Fruit fly (Drosophila melanogaster) whole organism, adult: ENCODE results near the gene Lrrk.

Experiments used
- CG11617 ChIP-seq: fragments of 200-800 bp; sonication (Bioruptor generic); optimal IDR thresholded peaks from 2 replicates; lab custom pipeline; 2017; ENCODE audit warnings: mild to moderate bottlenecking, missing biosample characterization, missing genetic modification reagents, missing genetic modification characterization
- CG12768 ChIP-seq: fragments of 200-800 bp; sonication (Bioruptor generic); optimal IDR thresholded peaks from 2 replicates; lab custom pipeline; 2017; ENCODE audit warnings: missing biosample characterization, missing genetic modification characterization, mild to moderate bottlenecking, moderate library complexity, missing genetic modification reagents
- CG14711 ChIP-seq: fragments of 200-800 bp; sonication (Bioruptor generic); optimal IDR thresholded peaks from 2 replicates; lab custom pipeline; 2018; ENCODE audit warnings: missing biosample characterization, mild to moderate bottlenecking, missing genetic modification characterization, moderate library complexity
- CG1620 ChIP-seq: fragments of 200-800 bp; sonication (Bioruptor generic); optimal IDR thresholded peaks from 2 replicates; lab custom pipeline; 2016; ENCODE audit warnings: missing biosample characterization, missing genetic modification characterization
- CG33017 ChIP-seq: fragments of 200-800 bp; sonication (Bioruptor generic); optimal IDR thresholded peaks from 2 replicates; lab custom pipeline; 2018; ENCODE audit warnings: missing biosample characterization, mild to moderate bottlenecking, missing genetic modification characterization, moderate library complexity
- CG5204 ChIP-seq: fragments of 200-800 bp; sonication (Bioruptor generic); optimal IDR thresholded peaks from 2 replicates; lab custom pipeline; 2016; ENCODE audit warnings: missing biosample characterization, missing genetic modification characterization
- CG7045 ChIP-seq: fragments of 200-800 bp; sonication (Bioruptor generic); optimal IDR thresholded peaks from 2 replicates; lab custom pipeline; 2017; ENCODE audit warnings: missing biosample characterization, mild to moderate bottlenecking, missing genetic modification characterization
- CG7101 ChIP-seq: fragments of 200-800 bp; sonication (Bioruptor generic); optimal IDR thresholded peaks from 2 replicates; lab custom pipeline; 2018; ENCODE audit warnings: missing biosample characterization, mild to moderate bottlenecking, missing genetic modification characterization, moderate library complexity
- Clk ChIP-seq: fragments of 200-800 bp; sonication (Bioruptor generic); optimal IDR thresholded peaks from 2 replicates; lab custom pipeline; 2017; ENCODE audit warnings: missing biosample characterization, missing genetic modification characterization
- Crg-1 ChIP-seq: fragments of 200-800 bp; sonication (Bioruptor generic); optimal IDR thresholded peaks from 2 replicates; lab custom pipeline; 2016; ENCODE audit warnings: missing biosample characterization, missing genetic modification characterization
- Hr96 ChIP-seq: fragments of 200-800 bp; sonication (Bioruptor generic); optimal IDR thresholded peaks from 2 replicates; lab custom pipeline; 2016; ENCODE audit warnings: missing biosample characterization, missing genetic modification characterization
- Mnt ChIP-seq: fragments of 200-800 bp; sonication (Bioruptor generic); optimal IDR thresholded peaks from 2 replicates; lab custom pipeline; 2016; ENCODE audit warnings: missing biosample characterization, mild to moderate bottlenecking, missing genetic modification characterization
- bab1 ChIP-seq: fragments of 200-800 bp; sonication (Bioruptor generic); optimal IDR thresholded peaks from 3 replicates; lab custom pipeline; 2019; ENCODE audit warnings: missing biosample characterization, mild to moderate bottlenecking, missing genetic modification characterization, moderate library complexity
- cic ChIP-seq: fragments of 200-800 bp; sonication (Bioruptor generic); optimal IDR thresholded peaks from 2 replicates; lab custom pipeline; 2017; ENCODE audit warnings: missing biosample characterization, mild to moderate bottlenecking, missing genetic modification characterization, moderate library complexity
- cnc ChIP-seq, 2 experiments: fragments of >200 bp; optimal IDR thresholded peaks; 2 replicates each; lab custom pipeline; 2017
- kay ChIP-seq: fragments of 200-800 bp; sonication (Bioruptor generic); peaks from one replicate; lab custom pipeline; 2016; ENCODE audit warnings: missing biosample characterization, missing genetic modification characterization, borderline replicate concordance
- ovo ChIP-seq: fragments of 200-800 bp; sonication (Bioruptor generic); optimal IDR thresholded peaks from 2 replicates; lab custom pipeline; 2016; ENCODE audit warnings: missing biosample characterization, missing genetic modification characterization
- pad ChIP-seq: fragments of 200-800 bp; sonication (Bioruptor generic); optimal IDR thresholded peaks from 3 replicates; lab custom pipeline; 2017; ENCODE audit warnings: missing biosample characterization, missing genetic modification characterization, mild to moderate bottlenecking, moderate library complexity, missing genetic modification reagents
- tj ChIP-seq: fragments of 200-800 bp; sonication (Bioruptor generic); optimal IDR thresholded peaks from 3 replicates; lab custom pipeline; 2017; ENCODE audit warnings: missing biosample characterization, mild to moderate bottlenecking, missing genetic modification characterization, moderate library complexity
- toe ChIP-seq: fragments of 200-800 bp; sonication (Bioruptor generic); optimal IDR thresholded peaks from 2 replicates; lab custom pipeline; 2016; ENCODE audit warnings: missing biosample characterization, missing genetic modification characterization

Gene Lrrk

DNA sequence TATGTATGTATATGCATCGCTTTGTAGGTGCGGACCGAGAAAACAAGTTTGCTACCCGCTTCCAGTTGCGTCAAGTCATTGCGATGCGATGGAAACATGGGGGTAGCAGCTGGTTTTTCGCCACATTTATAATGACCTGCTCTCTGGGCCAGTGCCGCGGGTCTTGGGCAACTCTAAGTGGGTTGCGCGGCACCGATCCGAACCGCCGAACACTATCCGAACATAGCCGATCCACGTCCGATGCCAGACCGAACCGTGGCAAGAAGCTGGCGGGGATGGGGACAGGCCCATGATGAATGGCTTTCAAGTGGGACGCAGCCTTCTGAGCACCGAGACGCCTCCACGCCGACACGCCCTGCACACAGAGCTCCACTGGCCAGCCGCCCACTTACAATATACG, 31.2 kb upstream of the Lrrk start:
- TF ChIP-seq Hr96 (GFP tag; lab: Kevin White, UChicago) (no peak), Clk (GFP tag; lab: Kevin White, UChicago) (no peak)

DNA sequence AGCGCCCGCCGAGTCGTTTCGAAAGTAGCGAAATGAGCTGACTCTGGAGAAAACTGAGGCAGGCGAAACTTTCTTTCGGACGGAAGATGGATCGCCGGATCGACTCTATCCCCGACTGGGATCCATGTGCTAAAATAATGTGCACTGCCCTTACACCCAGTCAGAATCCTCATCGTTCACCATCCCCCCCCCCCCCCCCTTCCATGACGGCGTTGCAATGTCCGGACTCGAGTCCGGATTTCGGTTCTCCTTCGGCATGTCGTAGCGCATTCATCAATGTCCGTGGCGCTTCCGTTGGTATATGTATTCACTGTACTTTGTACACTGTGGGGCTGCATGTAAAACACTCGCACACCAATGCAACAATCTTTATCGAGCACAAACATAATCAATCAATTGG, 30.2 kb upstream of the Lrrk start:
- TF ChIP-seq cnc (optimal IDR thresholded peaks at IDR 0.05; lab: Kevin White, UChicago) (no peak), kay (GFP tag; lab: Kevin White, UChicago) (no peak), cic (GFP tag; lab: Kevin White, UChicago) (no peak), bab1 (GFP tag; lab: Kevin White, UChicago) (no peak), Crg-1 (no peak), CG5204 (GFP tag; lab: Kevin White, UChicago) (no peak), CG11617 (GFP tag; lab: Kevin White, UChicago) (no peak), Mnt (GFP tag; lab: Kevin White, UChicago) (no peak), Clk (GFP tag; lab: Kevin White, UChicago) (no peak), CG12768 (GFP tag; lab: Kevin White, UChicago) (no peak), Hr96 (GFP tag; lab: Kevin White, UChicago) (no peak)

DNA sequence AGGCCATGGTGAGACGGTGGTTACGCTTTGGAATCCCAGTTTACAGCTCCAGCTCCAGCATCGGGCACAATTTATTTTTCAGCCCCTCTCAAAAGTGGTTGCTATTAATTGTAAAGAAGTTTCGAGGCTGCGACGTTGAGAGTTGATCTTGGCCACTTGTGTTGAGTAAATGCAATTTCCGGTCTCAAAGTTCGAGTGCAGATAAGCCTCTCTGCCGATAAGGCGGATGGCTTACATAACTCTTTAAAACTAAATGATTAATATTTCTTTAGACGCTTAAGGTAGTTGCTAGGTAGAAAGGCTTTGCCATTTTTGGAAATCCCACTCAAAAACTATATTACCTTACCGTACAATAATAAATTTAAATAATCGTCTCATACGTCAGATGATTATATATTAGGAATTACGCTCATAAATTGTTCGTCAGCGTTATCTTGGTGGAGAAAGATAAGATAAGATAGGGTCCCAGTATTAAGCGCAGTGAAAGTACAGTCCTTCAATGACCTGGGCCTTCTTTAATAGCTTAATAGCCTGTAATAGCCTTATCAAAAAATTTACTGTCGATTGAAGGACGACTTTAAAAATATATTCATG, 29.6 kb upstream of the Lrrk start:
- TF ChIP-seq kay (GFP tag; lab: Kevin White, UChicago): peak; percentile 78
- TF ChIP-seq CG1620: no peak
- no peak for TF ChIP-seq CG7101 (tag; lab: Kevin White, UChicago)
- no peak for TF ChIP-seq cic (GFP tag; lab: Kevin White, UChicago)
- TF ChIP-seq CG14711: no peak
- TF ChIP-seq bab1 (GFP tag; lab: Kevin White, UChicago): no peak
- TF ChIP-seq CG12768 (GFP tag; lab: Kevin White, UChicago): no peak
- TF ChIP-seq Clk (GFP tag; lab: Kevin White, UChicago): no peak
- TF ChIP-seq CG7045 (GFP tag; lab: Kevin White, UChicago): no peak
- TF ChIP-seq cnc (optimal IDR thresholded peaks at IDR 0.05; lab: Kevin White, UChicago): no peak
- TF ChIP-seq toe (GFP tag; lab: Kevin White, UChicago): no peak
- no peak for TF ChIP-seq Crg-1
- TF ChIP-seq CG33017 (tag; lab: Kevin White, UChicago): peak; percentile 25
- TF ChIP-seq pad: no peak
- peak; percentile 32 for TF ChIP-seq CG5204 (GFP tag; lab: Kevin White, UChicago)

DNA sequence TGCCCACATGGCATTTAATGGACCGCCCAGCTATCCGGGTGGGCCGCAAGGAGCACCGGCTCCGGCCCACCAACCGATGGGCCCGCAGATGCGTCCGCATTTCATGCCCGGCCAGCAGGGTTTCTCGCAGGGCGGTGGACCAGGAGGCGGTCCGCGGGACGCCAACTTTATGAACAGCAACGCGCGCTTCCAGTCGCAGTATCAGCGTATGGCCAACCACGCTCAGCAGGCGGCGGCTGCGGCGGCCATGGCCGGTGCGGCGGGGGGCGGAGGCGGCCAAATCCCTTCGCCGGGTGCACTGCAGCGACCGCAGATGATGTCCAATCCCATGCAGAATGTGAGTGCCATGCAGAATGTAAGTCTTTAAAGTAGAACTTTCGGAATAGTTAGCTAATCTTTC, 27.1 kb upstream of the Lrrk start:
- TF ChIP-seq CG14711 (no peak), toe (GFP tag; lab: Kevin White, UChicago) (no peak), CG7101 (tag; lab: Kevin White, UChicago) (no peak), cic (GFP tag; lab: Kevin White, UChicago) (no peak), bab1 (GFP tag; lab: Kevin White, UChicago) (no peak), CG33017 (tag; lab: Kevin White, UChicago) (no peak), CG7045 (GFP tag; lab: Kevin White, UChicago) (no peak), CG5204 (GFP tag; lab: Kevin White, UChicago) (no peak), pad (no peak), Clk (GFP tag; lab: Kevin White, UChicago) (no peak)

DNA sequence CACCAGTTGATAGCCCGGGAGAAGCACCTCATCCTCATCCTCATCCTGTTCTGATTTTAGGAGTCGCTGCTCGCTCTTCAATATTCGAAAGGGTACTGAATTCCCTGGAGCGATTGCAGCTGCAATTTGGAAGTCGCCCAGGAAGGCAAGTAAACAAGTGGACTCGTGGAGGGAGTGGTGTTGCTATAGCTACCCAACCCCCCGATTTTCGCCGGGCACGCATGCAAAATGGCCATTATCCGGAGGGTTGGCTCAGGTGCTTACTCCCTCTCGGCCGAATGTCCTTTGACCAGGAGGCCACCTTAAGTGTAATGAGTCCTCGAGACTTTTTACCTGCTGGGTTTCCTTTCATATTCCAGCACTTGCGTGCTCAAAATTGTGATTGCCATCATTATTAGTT, 18.5 kb upstream of the Lrrk start, which contains the start of gene CG15923:
Gene CG15923, minus strand, starts transcription at position 101 of the 400 bp plus-strand sequence.
- TF ChIP-seq ovo (GFP tag; lab: Kevin White, UChicago): no peak
- TF ChIP-seq Crg-1: no peak
- no peak for TF ChIP-seq Clk (GFP tag; lab: Kevin White, UChicago)

DNA sequence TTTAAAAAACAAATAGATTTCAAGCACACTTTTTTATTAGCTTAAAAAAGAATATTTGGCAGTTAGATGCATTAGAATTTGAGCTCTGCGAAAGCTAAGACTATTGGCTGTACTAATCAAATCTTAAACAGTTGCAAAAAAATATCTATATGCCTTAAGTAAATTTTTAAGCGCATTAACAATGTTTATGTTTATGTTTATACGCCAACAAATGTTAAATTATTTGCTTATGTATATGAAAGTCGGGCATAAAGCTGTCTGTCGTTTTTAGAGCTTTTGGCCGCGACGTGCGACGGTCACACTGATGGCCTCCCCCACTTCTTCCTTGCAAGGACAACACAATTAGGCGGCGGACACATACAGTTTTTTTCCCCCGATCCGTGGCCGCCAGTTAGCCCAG, 17.7 kb upstream of the Lrrk start, which contains the start of gene CG5466:
Gene CG5466, plus strand, starts transcription at position 301 of the 400 bp plus-strand sequence.
- TF ChIP-seq CG7045 (GFP tag; lab: Kevin White, UChicago) (no peak), CG11617 (GFP tag; lab: Kevin White, UChicago) (no peak), cic (GFP tag; lab: Kevin White, UChicago) (no peak), toe (GFP tag; lab: Kevin White, UChicago) (no peak), CG14711 (no peak), CG1620 (no peak), Clk (GFP tag; lab: Kevin White, UChicago) (no peak), CG12768 (GFP tag; lab: Kevin White, UChicago) (no peak), bab1 (GFP tag; lab: Kevin White, UChicago) (no peak), kay (GFP tag; lab: Kevin White, UChicago) (no peak), Hr96 (GFP tag; lab: Kevin White, UChicago) (no peak), Mnt (GFP tag; lab: Kevin White, UChicago) (no peak), CG7101 (tag; lab: Kevin White, UChicago) (no peak), ovo (GFP tag; lab: Kevin White, UChicago) (no peak), cnc (optimal IDR thresholded peaks at IDR 0.05; lab: Kevin White, UChicago) (no peak), pad (no peak), tj (no peak), CG33017 (tag; lab: Kevin White, UChicago) (no peak), Crg-1 (no peak)

DNA sequence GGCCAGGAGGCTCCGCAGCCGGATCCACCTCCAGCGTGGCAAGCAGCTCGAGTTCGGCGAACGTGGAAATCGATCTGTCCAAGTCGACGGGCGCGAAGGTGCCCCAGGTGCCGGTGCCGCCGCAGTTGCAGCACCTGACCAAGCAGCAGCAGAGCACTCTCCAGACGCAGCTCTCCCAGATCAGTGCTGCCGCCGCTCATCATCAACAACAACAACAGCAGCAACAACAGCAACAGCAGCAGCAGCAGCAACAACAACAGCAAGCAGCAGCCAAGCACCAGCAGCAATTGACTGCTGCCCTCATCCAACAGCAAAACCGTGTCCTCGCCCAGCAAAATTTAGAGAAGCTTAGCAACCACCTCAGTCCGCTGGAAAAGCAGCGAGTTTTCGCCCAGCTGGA, 16.3 kb upstream of the Lrrk start:
- TF ChIP-seq pad (no peak), CG1620 (no peak), bab1 (GFP tag; lab: Kevin White, UChicago) (no peak)
